Worm (Caenorhabditis elegans) whole organism, L3 larva: Measurements from ENCODE around the gene cpr-8.

Source experiments
- ama-1 ChIP-seq: fragments of 150-350 bp; optimal IDR thresholded peaks from 2 replicates; lab custom pipeline; 2018
- ztf-11 ChIP-seq: fragments of 150-350 bp; optimal IDR thresholded peaks from 2 replicates; lab custom pipeline; 2014; ENCODE audit warnings: missing biosample characterization, missing genetic modification characterization
- ztf-4 ChIP-seq: fragments of 150-350 bp; optimal IDR thresholded peaks from 2 replicates; lab custom pipeline; 2014; ENCODE audit warnings: missing biosample characterization, missing genetic modification characterization

- TF ChIP-seq ama-1 (lab: Kevin White, UChicago) (no peak), ztf-4 (tag; lab: Kevin White, UChicago) (no peak), ztf-11 (tag; lab: Kevin White, UChicago) (no peak)
These were observed 18.3 kb downstream of the cpr-8 start for ce11 chrV:1152736-1153135.
